Worm (Caenorhabditis elegans) whole organism, early embryonic: Measurements from ENCODE around the gene Y55F3C.9.
"Not testable (repeated sequence)": the region's sequence is repeated elsewhere in the genome, so short reads cannot be mapped to it uniquely, and the experiment has no call there.

ENCODE experiments used
- B0310.2 ChIP-seq: sonication (generic microtip); optimal IDR thresholded peaks from 2 replicates; lab custom pipeline; 2016; ENCODE audit warnings: mild to moderate bottlenecking, missing genetic modification characterization, missing compliant biosample characterization
- F13C5.2 ChIP-seq: sonication (generic microtip); optimal IDR thresholded peaks from 2 replicates; lab custom pipeline; 2017; ENCODE audit warnings: mild to moderate bottlenecking, missing genetic modification characterization, inconsistent platforms, missing compliant biosample characterization
- aly-1 ChIP-seq: sonication (generic microtip); optimal IDR thresholded peaks from 2 replicates; lab custom pipeline; 2016; ENCODE audit warnings: missing genetic modification characterization, missing compliant biosample characterization
- ama-1 ChIP-seq: fragments of 150-350 bp; optimal IDR thresholded peaks from 2 replicates; lab custom pipeline; 2014
- ceh-13 ChIP-seq: fragments of 200-800 bp; sonication (Bioruptor generic); optimal IDR thresholded peaks from 2 replicates; lab custom pipeline; 2018; ENCODE audit warnings: mild to moderate bottlenecking, missing genetic modification characterization, missing compliant biosample characterization
- ceh-36 ChIP-seq: sonication (generic microtip); optimal IDR thresholded peaks from 2 replicates; lab custom pipeline; 2016; ENCODE audit warnings: missing genetic modification characterization, inconsistent platforms, missing compliant biosample characterization
- ets-7 ChIP-seq: sonication (generic microtip); optimal IDR thresholded peaks from 2 replicates; lab custom pipeline; 2016; ENCODE audit warnings: missing genotype, missing genetic modification characterization, missing compliant biosample characterization
- flt-1 ChIP-seq: fragments of 200-800 bp; sonication (Bioruptor generic); IDR thresholded peaks from 2 replicates; pipeline ENCODE4 v1.3.6; 2022; ENCODE audit warnings: missing genetic modification characterization, missing compliant biosample characterization
- hmbx-1 ChIP-seq: sonication (generic microtip); optimal IDR thresholded peaks from 2 replicates; lab custom pipeline; 2016; ENCODE audit warnings: mild to moderate bottlenecking, missing genetic modification characterization, missing compliant biosample characterization
- hmg-4 ChIP-seq: fragments of 200-800 bp; sonication (Bioruptor generic); optimal IDR thresholded peaks from 2 replicates; lab custom pipeline; 2018; ENCODE audit warnings: mild to moderate bottlenecking, missing genetic modification characterization, missing compliant biosample characterization
- hnd-1 ChIP-seq: sonication (generic microtip); optimal IDR thresholded peaks from 2 replicates; lab custom pipeline; 2016; ENCODE audit warnings: missing genetic modification characterization, missing compliant biosample characterization
- pes-1 ChIP-seq: fragments of 200-800 bp; sonication (Bioruptor generic); IDR thresholded peaks from 2 replicates; pipeline ENCODE4 v1.3.6; 2022; ENCODE audit warnings: missing genetic modification reagents, missing genetic modification characterization, missing compliant biosample characterization
- scrt-1 ChIP-seq: fragments of 200-800 bp; sonication (Bioruptor generic); IDR thresholded peaks from 2 replicates; pipeline ENCODE4 v1.3.6; 2022; ENCODE audit warnings: missing genetic modification characterization, missing compliant biosample characterization
- sea-1 ChIP-seq: fragments of 200-800 bp; sonication (Bioruptor generic); conservative IDR thresholded peaks from 2 replicates; pipeline ENCODE4 v1.3.6; 2022; ENCODE audit warnings: missing genetic modification characterization, missing compliant biosample characterization
- tbx-11 ChIP-seq: fragments of 200-800 bp; sonication (Bioruptor generic); IDR thresholded peaks from 2 replicates; pipeline ENCODE4 v1.3.6; 2022; ENCODE audit warnings: missing genetic modification characterization, missing compliant biosample characterization
- tbx-37 ChIP-seq: fragments of 200-800 bp; sonication (Bioruptor generic); conservative IDR thresholded peaks from 2 replicates; pipeline ENCODE4 v1.3.6; 2022; ENCODE audit warnings: missing genetic modification reagents, missing genetic modification characterization, missing compliant biosample characterization
- tra-4 ChIP-seq: sonication (generic microtip); optimal IDR thresholded peaks from 2 replicates; lab custom pipeline; 2017; ENCODE audit warnings: missing genetic modification characterization, missing compliant biosample characterization

The Y55F3C.9 gene

DNA sequence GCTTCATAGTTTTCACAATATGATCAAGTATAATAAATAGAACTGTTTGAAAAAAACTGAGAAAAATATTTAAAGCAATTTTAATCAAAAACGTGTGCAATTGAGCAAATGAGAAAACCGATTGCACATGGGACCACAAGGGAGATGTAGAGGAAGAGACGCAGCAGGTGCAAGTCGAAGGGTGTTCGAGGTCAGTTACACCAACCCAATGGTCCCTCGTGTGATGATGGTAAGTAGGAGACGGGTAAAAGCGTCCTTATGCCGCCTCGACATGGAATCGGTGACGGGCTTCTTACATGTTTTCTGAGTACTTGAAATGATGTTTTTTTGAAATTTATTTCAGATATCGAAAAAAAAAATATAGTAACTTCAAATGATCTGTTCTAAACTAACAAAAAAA, at the start of gene Y55F3C.9:
Gene Y55F3C.9 (minus strand): TSS at position 101 of the 400 bp plus-strand sequence.
- TF ChIP-seq ama-1 (lab: Kevin White, UChicago) (no peak), tra-4 (tag; lab: Kevin White, UChicago) (no peak), tbx-37 (GFP tag; lab: Robert Waterston, UW) (no peak), aly-1 (no peak)

- TF ChIP-seq hmg-4 (GFP tag; lab: Kevin White, UChicago) (no peak), ets-7 (tag; lab: Kevin White, UChicago) (no peak), B0310.2 (no peak), F13C5.2 (tag; lab: Kevin White, UChicago) (no peak), tra-4 (tag; lab: Kevin White, UChicago) (no peak), aly-1 (no peak), pes-1 (GFP tag; lab: Robert Waterston, UW) (no peak), flt-1 (GFP tag; lab: Robert Waterston, UW) (no peak), ceh-13 (GFP tag; lab: Kevin White, UChicago) (no peak), ama-1 (lab: Kevin White, UChicago) (no peak), hmbx-1 (tag; lab: Kevin White, UChicago) (no peak), hnd-1 (tag; lab: Kevin White, UChicago) (no peak), sea-1 (GFP tag; lab: Robert Waterston, UW) (no peak), tbx-37 (GFP tag; lab: Robert Waterston, UW) (no peak), ceh-36 (tag; lab: Kevin White, UChicago) (no peak), scrt-1 (GFP tag; lab: Robert Waterston, UW) (no peak)
Observed at ce11 chrIV:773580-773979, 45.6 kb upstream of the Y55F3C.9 start.

DNA sequence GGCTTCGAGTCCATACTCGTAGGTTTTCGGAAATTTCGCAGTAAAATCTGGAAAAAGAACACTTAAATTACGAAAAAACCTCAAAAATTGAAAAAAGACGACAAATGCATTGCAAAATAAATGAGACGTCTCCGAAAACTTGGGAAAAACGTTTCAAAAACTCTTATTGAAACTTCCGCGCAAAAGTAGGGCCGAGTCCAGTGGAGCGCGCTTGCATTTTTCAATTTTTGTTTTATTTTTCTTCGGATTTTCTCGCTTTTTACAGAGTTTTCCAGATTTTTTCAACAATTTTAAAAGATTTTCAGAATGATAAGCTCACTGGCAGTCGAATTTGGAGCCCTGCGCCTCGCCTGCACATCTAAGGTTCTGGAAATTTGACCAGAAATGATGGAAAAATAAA, 44.9 kb upstream of the Y55F3C.9 start, which contains the start of gene mrpl-2:
Gene mrpl-2 (plus strand): TSS at position 307 of the 400 bp plus-strand sequence.
- TF ChIP-seq sea-1 (GFP tag; lab: Robert Waterston, UW) (no peak), B0310.2 (no peak), pes-1 (GFP tag; lab: Robert Waterston, UW) (no peak), hmbx-1 (tag; lab: Kevin White, UChicago) (no peak)

ce11 chrIV:771061-771460, 43.1 kb upstream of the Y55F3C.9 start, which contains the start of gene F56B3.9:
Gene F56B3.9 (plus strand): TSS chrIV:771361.
- not testable (repeated sequence) for TF ChIP-seq sea-1 (GFP tag; lab: Robert Waterston, UW); hnd-1 (tag; lab: Kevin White, UChicago); ama-1 (lab: Kevin White, UChicago)

DNA sequence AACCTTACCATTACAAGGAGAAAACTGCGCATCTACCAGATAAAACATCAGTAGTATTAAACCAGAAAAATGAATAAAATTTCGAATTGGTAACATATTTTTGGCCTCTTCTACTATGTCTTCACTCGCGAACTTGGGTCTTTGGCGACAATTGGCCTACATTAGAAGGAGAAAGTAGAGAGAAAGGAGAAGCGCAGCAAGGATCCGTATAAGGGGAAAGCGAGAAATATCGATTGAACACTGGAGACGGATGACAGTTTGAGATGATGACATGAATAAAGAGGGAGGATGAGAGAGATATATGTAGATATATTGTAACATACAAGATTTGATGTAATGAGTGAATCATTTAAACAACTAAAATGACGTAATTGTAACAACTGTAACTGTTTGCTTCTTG, 40.3 kb upstream of the Y55F3C.9 start, which contains the start of gene F56B3.2:
Gene F56B3.2 (minus strand): TSS at position 273 of the 400 bp plus-strand sequence.
- TF ChIP-seq pes-1 (GFP tag; lab: Robert Waterston, UW), result no peak
- TF ChIP-seq ets-7 (tag; lab: Kevin White, UChicago), result no peak
- TF ChIP-seq ceh-36 (tag; lab: Kevin White, UChicago), result no peak
- no peak for TF ChIP-seq flt-1 (GFP tag; lab: Robert Waterston, UW)
- TF ChIP-seq B0310.2, result no peak
- no peak for TF ChIP-seq ama-1 (lab: Kevin White, UChicago)
- TF ChIP-seq tra-4 (tag; lab: Kevin White, UChicago), result no peak
- no peak for TF ChIP-seq ceh-13 (GFP tag; lab: Kevin White, UChicago)
- TF ChIP-seq sea-1 (GFP tag; lab: Robert Waterston, UW), result no peak
- no peak for TF ChIP-seq tbx-11 (GFP tag; lab: Robert Waterston, UW)
- TF ChIP-seq F13C5.2 (tag; lab: Kevin White, UChicago), result no peak
- no peak for TF ChIP-seq hnd-1 (tag; lab: Kevin White, UChicago)

- TF ChIP-seq aly-1 (no peak), hmbx-1 (tag; lab: Kevin White, UChicago) (no peak), ets-7 (tag; lab: Kevin White, UChicago) (no peak), hmg-4 (GFP tag; lab: Kevin White, UChicago) (no peak), B0310.2 (no peak), tbx-37 (GFP tag; lab: Robert Waterston, UW) (no peak), tra-4 (tag; lab: Kevin White, UChicago) (no peak)
Observed at ce11 chrIV:763377-764063, 35.5 kb upstream of the Y55F3C.9 start, which contains the start of gene col-103. Gene col-103 (minus strand): TSS chrIV:763678.

- no peak for TF ChIP-seq tra-4 (tag; lab: Kevin White, UChicago)
Observed at ce11 chrIV:762486-763376, 34.7 kb upstream of the Y55F3C.9 start.

DNA sequence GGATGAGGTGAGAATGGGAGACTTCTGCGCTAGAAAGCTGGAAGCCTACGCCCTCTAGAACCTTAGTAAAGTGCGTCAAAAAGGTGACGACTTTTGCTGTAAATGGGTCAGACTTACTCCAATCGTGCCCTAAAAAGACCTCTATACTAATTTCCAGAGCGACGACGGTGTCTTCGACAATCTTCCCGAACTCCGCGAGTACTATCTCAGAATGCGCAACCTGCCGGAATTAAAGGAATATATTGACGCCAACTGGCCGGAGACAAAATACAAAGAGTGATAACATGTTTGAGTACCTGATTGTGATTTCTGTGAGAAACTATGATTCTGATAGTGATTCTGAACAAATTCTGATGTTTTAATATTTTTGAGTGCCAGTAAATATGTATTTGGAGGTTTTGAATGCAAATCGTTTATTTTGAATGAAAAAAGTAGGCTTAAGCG, 34.0 kb upstream of the Y55F3C.9 start:
- TF ChIP-seq sea-1 (GFP tag; lab: Robert Waterston, UW) (no peak), tra-4 (tag; lab: Kevin White, UChicago) (no peak), aly-1 (no peak), F13C5.2 (tag; lab: Kevin White, UChicago) (no peak), ama-1 (lab: Kevin White, UChicago) (no peak), B0310.2 (no peak), scrt-1 (GFP tag; lab: Robert Waterston, UW) (no peak), ceh-36 (tag; lab: Kevin White, UChicago) (no peak), ceh-13 (GFP tag; lab: Kevin White, UChicago) (no peak), hmg-4 (GFP tag; lab: Kevin White, UChicago) (no peak), tbx-37 (GFP tag; lab: Robert Waterston, UW) (no peak), hmbx-1 (tag; lab: Kevin White, UChicago) (no peak), flt-1 (GFP tag; lab: Robert Waterston, UW) (no peak), pes-1 (GFP tag; lab: Robert Waterston, UW) (no peak), hnd-1 (tag; lab: Kevin White, UChicago) (no peak), ets-7 (tag; lab: Kevin White, UChicago) (no peak), tbx-11 (GFP tag; lab: Robert Waterston, UW) (no peak)
